ENCODE assay signal across 3 fruit fly cellular contexts in the genomic region with DNA sequence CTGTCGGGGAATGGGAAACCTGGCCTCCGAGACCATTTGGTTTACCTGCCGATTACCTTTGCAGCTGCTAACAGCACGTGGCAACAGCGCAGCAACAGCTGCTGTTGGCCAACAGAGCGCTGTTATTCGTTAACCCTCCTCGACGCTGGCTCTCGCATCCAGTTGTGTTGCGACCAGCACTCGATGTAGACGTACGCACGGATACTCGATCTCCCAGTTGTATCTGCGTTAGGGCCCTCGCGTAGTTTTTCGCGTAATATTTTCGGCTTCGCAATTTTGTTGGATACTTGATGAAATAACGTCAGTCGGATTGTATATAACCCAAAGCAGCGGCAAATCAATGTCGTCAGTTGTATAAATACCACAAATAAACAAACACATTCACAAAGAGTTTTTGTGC.
TF ChIP-seq lines count a peak whose summit lies in the region.

No protein-coding gene starts in this region.

TF ChIP-seq in whole organism, embryonic, 481 proteins besides CTCF, POLR2A, EP300 and RAD21 (continued from another document and continues in another):
- TF ChIP-seq sima (GFP tag; optimal IDR thresholded peaks at IDR 0.05; lab: Kevin White, UChicago) (no peak), Sry-β (GFP tag; optimal IDR thresholded peaks at IDR 0.05; lab: Kevin White, UChicago) (no peak), grau (tag; optimal IDR thresholded peaks at IDR 0.05; lab: Kevin White, UChicago) (peak; percentile 25), grn (GFP tag; optimal IDR thresholded peaks at IDR 0.05; lab: Kevin White, UChicago) (peak; percentile 38), CG13424 (tag; optimal IDR thresholded peaks at IDR 0.05; lab: Kevin White, UChicago) (peak; percentile 3), abd-A (tag; optimal IDR thresholded peaks at IDR 0.05; lab: Kevin White, UChicago) (peak; percentile 8), Antp (GFP tag; optimal IDR thresholded peaks at IDR 0.05; lab: Kevin White, UChicago) (no peak), ac (GFP tag; optimal IDR thresholded peaks at IDR 0.05; lab: Kevin White, UChicago) (peak; percentile 62), Dad (GFP tag; optimal IDR thresholded peaks at IDR 0.05; lab: Kevin White, UChicago) (peak; percentile 34), sens (GFP tag; lab: Kevin White, UChicago) (peak; percentile 85), CG42726 (GFP tag; IDR thresholded peaks at IDR 0.05; lab: Robert Waterston, UW; ENCODE audit: partially characterized antibody) (peak; percentile 88), CG34422 (GFP tag; IDR thresholded peaks at IDR 0.05; lab: Robert Waterston, UW) (peak; percentile 39; the same call in 1 of the 3 replicates), caup (GFP tag; optimal IDR thresholded peaks at IDR 0.05; lab: Kevin White, UChicago; ENCODE audit: severe bottlenecking) (peak; percentile 27), PHDP (tag; optimal IDR thresholded peaks at IDR 0.05; lab: Kevin White, UChicago) (peak; percentile 17), unc-4 (GFP tag; IDR thresholded peaks at IDR 0.05; lab: Robert Waterston, UW; ENCODE audit: partially characterized antibody) (peak; percentile 23; the same call in 1 of the 2 replicates), MBD-R2 (GFP tag; IDR thresholded peaks at IDR 0.05; lab: Robert Waterston, UW) (peak; percentile 13; the same call in 1 of the 2 replicates), CG4820 (GFP tag; optimal IDR thresholded peaks at IDR 0.05; lab: Kevin White, UChicago) (no peak), Side (GFP tag; optimal IDR thresholded peaks at IDR 0.05; lab: Kevin White, UChicago) (peak; percentile 21), ems (GFP tag; optimal IDR thresholded peaks at IDR 0.05; lab: Kevin White, UChicago) (peak; percentile 20), pan (optimal IDR thresholded peaks at IDR 0.05; lab: Kevin White, UChicago) (no peak), pan (GFP tag; optimal IDR thresholded peaks at IDR 0.05 in 1 of 2, IDR thresholded peaks at IDR 0.05 in 1 of 2) (peak in 1 of 2 experiments; percentile 51), nerfin-1 (tag; optimal IDR thresholded peaks at IDR 0.05; lab: Kevin White, UChicago) (peak; percentile 18), CG12155 (GFP tag; optimal IDR thresholded peaks at IDR 0.05; lab: Kevin White, UChicago) (no peak), BEAF-32 (GFP tag; optimal IDR thresholded peaks at IDR 0.05; lab: Kevin White, UChicago) (no peak), CG3163 (GFP tag; optimal IDR thresholded peaks at IDR 0.05; lab: Kevin White, UChicago) (peak; percentile 92), sna (GFP tag; IDR thresholded peaks at IDR 0.05; lab: Robert Waterston, UW; ENCODE audit: partially characterized antibody) (peak; percentile 23; the same call in 1 of the 2 replicates), B-H1 (GFP tag; IDR thresholded peaks at IDR 0.05; lab: Robert Waterston, UW) (no peak; the same call in 2 of the 3 replicates), BtbVII (GFP tag; optimal IDR thresholded peaks at IDR 0.05; lab: Kevin White, UChicago) (no peak), CG12219 (GFP tag; optimal IDR thresholded peaks at IDR 0.05; lab: Kevin White, UChicago) (peak; percentile 15), CG6175 (GFP tag; IDR thresholded peaks at IDR 0.05; lab: Robert Waterston, UW) (0 out of 3 replicates have a peak, but pooled peaks have one; percentile 51), Nf-YC (tag; optimal IDR thresholded peaks at IDR 0.05; lab: Kevin White, UChicago) (peak; percentile 29), mam (GFP tag; optimal IDR thresholded peaks at IDR 0.05; lab: Kevin White, UChicago) (no peak), CG15269 (tag; optimal IDR thresholded peaks at IDR 0.05; lab: Kevin White, UChicago) (peak; percentile 21), knrl (GFP tag; IDR thresholded peaks at IDR 0.05; lab: Robert Waterston, UW; ENCODE audit: partially characterized antibody) (peak; percentile 39; the same call in 2 of the 3 replicates), HLHmδ (GFP tag; optimal IDR thresholded peaks at IDR 0.05; lab: Kevin White, UChicago) (peak; percentile 96), Drgx (GFP tag; IDR thresholded peaks at IDR 0.05; lab: Robert Waterston, UW) (peak; percentile 54; the same call in 1 of the 2 replicates), crp (GFP tag; optimal IDR thresholded peaks at IDR 0.05; lab: Kevin White, UChicago) (no peak), her (GFP tag; optimal IDR thresholded peaks at IDR 0.05; lab: Kevin White, UChicago) (peak; percentile 43), tna (GFP tag; IDR thresholded peaks at IDR 0.05; lab: Robert Waterston, UW; ENCODE audit: partially characterized antibody) (peak; percentile 55; the same call in 1 of the 2 replicates)

TF ChIP-seq in whole organism, prepupa, 60 proteins besides CTCF, POLR2A, EP300 and RAD21 (continued from another document):
- TF ChIP-seq CG6854 (GFP tag; optimal IDR thresholded peaks at IDR 0.05; lab: Kevin White, UChicago) = peak; percentile 43
- TF ChIP-seq Eip93F (GFP tag; optimal IDR thresholded peaks at IDR 0.05; lab: Kevin White, UChicago) = no peak
- no peak for TF ChIP-seq CG11902 (GFP tag; optimal IDR thresholded peaks at IDR 0.05; lab: Kevin White, UChicago)
- TF ChIP-seq esn (GFP tag; optimal IDR thresholded peaks at IDR 0.05; lab: Kevin White, UChicago) = peak; percentile 12
- TF ChIP-seq lz (GFP tag; optimal IDR thresholded peaks at IDR 0.05; lab: Kevin White, UChicago) = no peak
- TF ChIP-seq CG8632 (GFP tag; optimal IDR thresholded peaks at IDR 0.05; lab: Kevin White, UChicago) = no peak
- peak; percentile 35 for TF ChIP-seq CG3919 (GFP tag; optimal IDR thresholded peaks at IDR 0.05; lab: Kevin White, UChicago)
- TF ChIP-seq fkh (GFP tag; optimal IDR thresholded peaks at IDR 0.05; lab: Kevin White, UChicago) = peak; percentile 48
- TF ChIP-seq CG10669 (GFP tag; optimal IDR thresholded peaks at IDR 0.05; lab: Kevin White, UChicago) = no peak
- no peak for TF ChIP-seq CG11762 (GFP tag; optimal IDR thresholded peaks at IDR 0.05; lab: Kevin White, UChicago; ENCODE audit: insufficient read depth)
- peak; percentile 30 for TF ChIP-seq CG16779 (tag; optimal IDR thresholded peaks at IDR 0.05; lab: Kevin White, UChicago)
- TF ChIP-seq CG11294 (GFP tag; IDR thresholded peaks at IDR 0.05; lab: Robert Waterston, UW) = no peak
- peak; percentile 17 for TF ChIP-seq CG9139 (GFP tag; optimal IDR thresholded peaks at IDR 0.05; lab: Kevin White, UChicago)
- TF ChIP-seq Blimp-1 (GFP tag; optimal IDR thresholded peaks at IDR 0.05; lab: Kevin White, UChicago) = no peak
- no peak for TF ChIP-seq CG6808 (GFP tag; optimal IDR thresholded peaks at IDR 0.05; lab: Kevin White, UChicago)
- no peak for TF ChIP-seq Hr38 (GFP tag; optimal IDR thresholded peaks at IDR 0.05; lab: Kevin White, UChicago)
- TF ChIP-seq CG4318 (GFP tag; optimal IDR thresholded peaks at IDR 0.05; lab: Kevin White, UChicago) = no peak
- peak; percentile 64; the same call in 2 of the 3 replicates for TF ChIP-seq eg (GFP tag; IDR thresholded peaks at IDR 0.05; lab: Robert Waterston, UW)
- no peak for TF ChIP-seq spab (GFP tag; optimal IDR thresholded peaks at IDR 0.05; lab: Kevin White, UChicago)
- TF ChIP-seq achi (GFP tag; optimal IDR thresholded peaks at IDR 0.05; lab: Kevin White, UChicago) = no peak
- TF ChIP-seq CG6276 (GFP tag; optimal IDR thresholded peaks at IDR 0.05; lab: Kevin White, UChicago) = peak; percentile 6
- TF ChIP-seq Eip75B (GFP tag; optimal IDR thresholded peaks at IDR 0.05; lab: Kevin White, UChicago) = no peak
- TF ChIP-seq CG8319 (GFP tag; optimal IDR thresholded peaks at IDR 0.05; lab: Kevin White, UChicago) = no peak
- TF ChIP-seq ss (GFP tag; optimal IDR thresholded peaks at IDR 0.05; lab: Kevin White, UChicago) = peak; percentile 12 to 25
- no peak for TF ChIP-seq CG3032 (tag; optimal IDR thresholded peaks at IDR 0.05; lab: Kevin White, UChicago)
- TF ChIP-seq OdsH (GFP tag; optimal IDR thresholded peaks at IDR 0.05; lab: Kevin White, UChicago) = no peak
- no peak for TF ChIP-seq CG32006 (GFP tag; optimal IDR thresholded peaks at IDR 0.05; lab: Kevin White, UChicago)
- no peak for TF ChIP-seq salr (GFP tag; optimal IDR thresholded peaks at IDR 0.05; lab: Kevin White, UChicago)
- no peak for TF ChIP-seq CG34406 (GFP tag; optimal IDR thresholded peaks at IDR 0.05; lab: Kevin White, UChicago)
- no peak for TF ChIP-seq Ets96B (tag; optimal IDR thresholded peaks at IDR 0.05; lab: Kevin White, UChicago)
- TF ChIP-seq CG8119 (GFP tag; IDR thresholded peaks at IDR 0.05; lab: Robert Waterston, UW) = no peak; the same call in 2 of the 3 replicates
- TF ChIP-seq dac (GFP tag; optimal IDR thresholded peaks at IDR 0.05; lab: Kevin White, UChicago) = no peak
- TF ChIP-seq Sox102F (GFP tag; optimal IDR thresholded peaks at IDR 0.05; lab: Kevin White, UChicago) = peak; percentile 3
- TF ChIP-seq fd85E (GFP tag; optimal IDR thresholded peaks at IDR 0.05; lab: Kevin White, UChicago) = no peak
- no peak for TF ChIP-seq fd59A (GFP tag; optimal IDR thresholded peaks at IDR 0.05; lab: Kevin White, UChicago)
- TF ChIP-seq Smox (GFP tag; optimal IDR thresholded peaks at IDR 0.05; lab: Kevin White, UChicago) = no peak
- no peak for TF ChIP-seq Ets21C (GFP tag; optimal IDR thresholded peaks at IDR 0.05; lab: Kevin White, UChicago)
- no peak for TF ChIP-seq Sox15 (GFP tag; optimal IDR thresholded peaks at IDR 0.05; lab: Kevin White, UChicago)
- peak; percentile 26; the same call in 1 of the 2 replicates for TF ChIP-seq Gug (GFP tag; IDR thresholded peaks at IDR 0.05; lab: Robert Waterston, UW)
- TF ChIP-seq Eip78C (GFP tag; lab: Kevin White, UChicago) = no peak
- TF ChIP-seq Lpt (GFP tag; optimal IDR thresholded peaks at IDR 0.05; lab: Kevin White, UChicago) = no peak
TF ChIP-seq in whole organism, prepupa: peak in this region for 17.

TF ChIP-seq in whole organism, wandering third instar larva, 38 proteins besides CTCF, POLR2A, EP300 and RAD21 (continued from another document):
- no peak for TF ChIP-seq Myc (optimal IDR thresholded peaks at IDR 0.05; lab: Kevin White, UChicago)
